Fruit fly (Drosophila melanogaster): ENCODE measurements around the gene Nt5a.

The Nt5a gene

DNA sequence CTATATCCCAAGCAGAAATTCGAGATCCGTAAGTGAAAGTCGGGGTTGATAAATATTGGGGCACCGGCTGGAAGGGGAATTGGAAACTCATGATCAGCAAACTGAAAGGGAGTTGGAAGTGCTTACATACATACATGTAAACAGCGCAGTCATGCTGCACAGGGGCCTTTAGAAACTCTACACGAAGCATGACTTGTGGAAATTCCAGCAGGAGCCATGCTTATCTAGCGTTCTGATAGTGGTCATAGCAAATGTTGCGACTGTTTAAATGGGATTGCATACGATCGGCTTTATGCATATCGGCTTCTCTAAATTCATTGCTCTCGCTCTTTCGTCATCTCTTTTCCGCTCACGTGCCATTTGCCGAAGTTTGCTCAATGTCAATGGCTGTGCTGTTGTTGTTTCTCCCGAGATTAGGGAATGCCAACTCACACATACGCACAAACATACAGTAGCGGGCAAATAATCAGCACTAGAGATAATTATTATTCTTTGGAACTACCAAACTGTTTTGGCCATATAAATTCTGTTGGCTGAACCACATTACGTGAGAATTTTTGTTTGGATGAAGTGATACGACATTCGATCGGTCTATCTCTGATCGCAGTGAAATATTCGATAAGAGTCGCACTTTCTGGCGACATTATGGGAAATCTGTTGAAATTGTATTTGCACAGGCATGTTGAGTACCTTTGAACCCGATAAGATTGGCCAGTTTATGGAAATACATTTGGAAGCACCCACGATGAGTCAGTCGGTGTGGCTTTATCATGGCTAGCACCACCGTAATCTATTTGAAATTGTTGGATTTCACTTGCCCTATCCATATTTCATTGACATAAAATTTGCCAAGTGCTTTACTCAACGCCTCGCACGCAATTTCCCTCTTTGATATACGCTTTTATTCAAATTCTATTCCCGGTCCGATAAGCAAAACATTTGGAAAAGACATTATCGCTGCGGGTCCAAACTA is 29.1 kb upstream of the Nt5a start (continued):
- TF ChIP-seq sd (tag; optimal IDR thresholded peaks at IDR 0.05) = peak; percentile 89
- no peak for TF ChIP-seq pan (optimal IDR thresholded peaks at IDR 0.05)
- TF ChIP-seq pan (GFP tag; optimal IDR thresholded peaks at IDR 0.05 in 1 of 2, IDR thresholded peaks at IDR 0.05 in 1 of 2) = peak in 1 of 2 experiments; percentile 22
- peak; percentile 96 for TF ChIP-seq exex (tag; optimal IDR thresholded peaks at IDR 0.05)
- TF ChIP-seq dysf (GFP tag; IDR thresholded peaks at IDR 0.05) = 0 out of 3 replicates have a peak, but pooled peaks have one; percentile 22
- TF ChIP-seq HLH3B (GFP tag; IDR thresholded peaks at IDR 0.05) = 0 out of 2 replicates have a peak, but pooled peaks have one; percentile 5
- no peak for TF ChIP-seq CG14014 (GFP tag; IDR thresholded peaks at IDR 0.05)
- TF ChIP-seq CG15514 (GFP tag; optimal IDR thresholded peaks at IDR 0.05) = peak; percentile 89
- TF ChIP-seq Fer1 (GFP tag; optimal IDR thresholded peaks at IDR 0.05) = peak; percentile 22
- no peak for TF ChIP-seq CG31388 (GFP tag; optimal IDR thresholded peaks at IDR 0.05)
- TF ChIP-seq CG10543 (GFP tag; optimal IDR thresholded peaks at IDR 0.05) = peak; percentile 41
- peak; percentile 67; the same call in 1 of the 2 replicates for TF ChIP-seq CG4360 (GFP tag; IDR thresholded peaks at IDR 0.05)
- TF ChIP-seq CG7556 (GFP tag; optimal IDR thresholded peaks at IDR 0.05) = peak; percentile 7
- peak; percentile 26 for TF ChIP-seq cg (GFP tag; optimal IDR thresholded peaks at IDR 0.05)
- TF ChIP-seq Xbp1 (GFP tag; optimal IDR thresholded peaks at IDR 0.05) = no peak
- peak; percentile 15 for TF ChIP-seq Fer3 (tag; optimal IDR thresholded peaks at IDR 0.05)
- peak; percentile 7 for TF ChIP-seq CG9727 (GFP tag; optimal IDR thresholded peaks at IDR 0.05)
- TF ChIP-seq ranshi (GFP tag; IDR thresholded peaks at IDR 0.05) = no peak
- TF ChIP-seq CG14441 (GFP tag; IDR thresholded peaks at IDR 0.05) = peak; percentile 13; the same call in 1 of the 2 replicates
- peak; percentile 28; the same call in 1 of the 2 replicates for TF ChIP-seq Xrp1 (GFP tag; IDR thresholded peaks at IDR 0.05)
- no peak for TF ChIP-seq unpg (GFP tag; optimal IDR thresholded peaks at IDR 0.05)
- peak; percentile 32 for TF ChIP-seq corto (GFP tag; optimal IDR thresholded peaks at IDR 0.05)
- TF ChIP-seq tna (GFP tag; IDR thresholded peaks at IDR 0.05; ENCODE audit: partially characterized antibody) = no peak
- TF ChIP-seq chinmo (GFP tag; IDR thresholded peaks at IDR 0.05; ENCODE audit: partially characterized antibody) = 0 out of 4 replicates have a peak, but pooled peaks have one; percentile 29
- no peak for TF ChIP-seq CG18764 (GFP tag; optimal IDR thresholded peaks at IDR 0.05)
- peak; percentile 15 for TF ChIP-seq grau (tag; optimal IDR thresholded peaks at IDR 0.05)
- TF ChIP-seq lab (GFP tag; optimal IDR thresholded peaks at IDR 0.05) = peak; percentile 47
- no peak for TF ChIP-seq CG6254 (GFP tag; optimal IDR thresholded peaks at IDR 0.05)
- TF ChIP-seq CoRest (tag; optimal IDR thresholded peaks at IDR 0.05) = no peak
- peak; percentile 35 for TF ChIP-seq sens (GFP tag)
- peak; percentile 12 for TF ChIP-seq CG3995 (GFP tag; optimal IDR thresholded peaks at IDR 0.05)
- 0 out of 2 replicates have a peak, but pooled peaks have one; percentile 16 for TF ChIP-seq seq (GFP tag; IDR thresholded peaks at IDR 0.05)
- TF ChIP-seq cwo (GFP tag; optimal IDR thresholded peaks at IDR 0.05) = peak; percentile 80
- TF ChIP-seq CG6689 (GFP tag; IDR thresholded peaks at IDR 0.05) = no peak
- no peak for TF ChIP-seq jigr1 (GFP tag; IDR thresholded peaks at IDR 0.05)
- TF ChIP-seq ci (GFP tag; IDR thresholded peaks at IDR 0.05) = 0 out of 3 replicates have a peak, but pooled peaks have one; percentile 37
- TF ChIP-seq Atf6 (GFP tag; IDR thresholded peaks at IDR 0.05) = peak; percentile 26; the same call in 1 of the 2 replicates
- TF ChIP-seq Max (GFP tag; optimal IDR thresholded peaks at IDR 0.05) = no peak
- peak; percentile 47; the same call in 1 of the 2 replicates for TF ChIP-seq stc (GFP tag; IDR thresholded peaks at IDR 0.05)
- no peak for TF ChIP-seq Sox100B (GFP tag; optimal IDR thresholded peaks at IDR 0.05)
- TF ChIP-seq CG11696 (GFP tag; IDR thresholded peaks at IDR 0.05) = peak; percentile 91
- TF ChIP-seq MBD-R2 (GFP tag; IDR thresholded peaks at IDR 0.05) = peak; percentile 36; the same call in 1 of the 2 replicates
- peak; percentile 58; the same call in 1 of the 2 replicates for TF ChIP-seq GATAe (GFP tag; conservative IDR thresholded peaks at IDR 0.05)
- TF ChIP-seq CG2875 (GFP tag; optimal IDR thresholded peaks at IDR 0.05) = no peak
- peak; percentile 92 for TF ChIP-seq CG34376 (GFP tag; optimal IDR thresholded peaks at IDR 0.05)
- TF ChIP-seq Hr78 (GFP tag; optimal IDR thresholded peaks at IDR 0.05) = peak in 1 of 2 experiments; percentile 17
- no peak for TF ChIP-seq CG5245 (GFP tag; optimal IDR thresholded peaks at IDR 0.05)
